Fruit fly (Drosophila melanogaster): ENCODE results near the gene CG42594.

CG42594 gene

dm6 chrX:4955788-4956442, 115.3 kb downstream of the CG42594 start (continued):
- peak; percentile 34; the same call in 1 of the 2 replicates for TF ChIP-seq Drgx (GFP tag; IDR thresholded peaks at IDR 0.05)
- peak; percentile 35 for TF ChIP-seq CG14710 (tag; optimal IDR thresholded peaks at IDR 0.05)
- peak; percentile 96; the same call in 1 of the 2 replicates for TF ChIP-seq CG42726 (GFP tag; IDR thresholded peaks at IDR 0.05; ENCODE audit: partially characterized antibody)
- TF ChIP-seq CG13287 (GFP tag; IDR thresholded peaks at IDR 0.05; ENCODE audit: partially characterized antibody), result peak; percentile 96
- no peak for TF ChIP-seq Gsc (GFP tag; IDR thresholded peaks at IDR 0.05)
- peak; percentile 51; the same call in 1 of the 3 replicates for TF ChIP-seq CG11695 (GFP tag; IDR thresholded peaks at IDR 0.05)
- no peak for TF ChIP-seq ewg (GFP tag; optimal IDR thresholded peaks at IDR 0.05)
- TF ChIP-seq Bteb2 (GFP tag; optimal IDR thresholded peaks at IDR 0.05), result no peak
- no peak for TF ChIP-seq CG4730 (GFP tag; IDR thresholded peaks at IDR 0.05)
- peak; percentile 12 for TF ChIP-seq CG12391 (tag; optimal IDR thresholded peaks at IDR 0.05)
- peak; percentile 90 for TF ChIP-seq kni (GFP tag; optimal IDR thresholded peaks at IDR 0.05)
- peak; percentile 4 for TF ChIP-seq kah (GFP tag; optimal IDR thresholded peaks at IDR 0.05)
- no peak for TF ChIP-seq Antp (GFP tag; optimal IDR thresholded peaks at IDR 0.05)
- TF ChIP-seq mld (GFP tag; IDR thresholded peaks at IDR 0.05; ENCODE audit: partially characterized antibody), result peak; percentile 97
- peak; percentile 23 for TF ChIP-seq CG1233 (GFP tag; optimal IDR thresholded peaks at IDR 0.05)
- peak; percentile 40 for TF ChIP-seq CG34376 (GFP tag; optimal IDR thresholded peaks at IDR 0.05)
- no peak for TF ChIP-seq CG3847 (GFP tag; IDR thresholded peaks at IDR 0.05)
- no peak for TF ChIP-seq CG15073 (GFP tag; optimal IDR thresholded peaks at IDR 0.05)
- TF ChIP-seq CG8281 (tag; optimal IDR thresholded peaks at IDR 0.05), result peak; percentile 96
- no peak for TF ChIP-seq btn (GFP tag; optimal IDR thresholded peaks at IDR 0.05)

Data from whole organism, embryonic.